Worm (Caenorhabditis elegans): ENCODE data around the gene best-15.

Gene best-15

ce11 chrIV:10815950-10816349 lies 16.1 kb downstream of the best-15 start:
- TF ChIP-seq ekl-4 (GFP tag; IDR thresholded peaks at IDR 0.05): no peak
- TF ChIP-seq lin-26 (GFP tag; IDR thresholded peaks at IDR 0.05): 0 out of 2 replicates have a peak, but pooled peaks have one; percentile 21
- TF ChIP-seq ceh-58 (GFP tag; IDR thresholded peaks at IDR 0.05): no peak

ce11 chrIV:10812099-10812498 lies 19.9 kb downstream of the best-15 start, which contains the start of gene miz-1:
TSS of gene miz-1 (plus strand) at chrIV:10812399.
- no peak for TF ChIP-seq ceh-58 (GFP tag; IDR thresholded peaks at IDR 0.05)
- TF ChIP-seq efl-1 (GFP tag; optimal IDR thresholded peaks at IDR 0.05): no peak
- no peak for TF ChIP-seq attf-3 (GFP tag; conservative IDR thresholded peaks at IDR 0.05)
- no peak for TF ChIP-seq F39B2.1 (GFP tag; IDR thresholded peaks at IDR 0.05)
- no peak for TF ChIP-seq akir-1 (GFP tag; optimal IDR thresholded peaks at IDR 0.05)
- no peak for TF ChIP-seq ekl-4 (GFP tag; IDR thresholded peaks at IDR 0.05)
- TF ChIP-seq ceh-79 (tag; optimal IDR thresholded peaks at IDR 0.05): no peak
- TF ChIP-seq nhr-80 (tag; optimal IDR thresholded peaks at IDR 0.05): no peak

- TF ChIP-seq fkh-3 (tag; optimal IDR thresholded peaks at IDR 0.05): no peak
- no peak for TF ChIP-seq lin-26 (GFP tag; IDR thresholded peaks at IDR 0.05)
- no peak for TF ChIP-seq zim-3 (tag; optimal IDR thresholded peaks at IDR 0.05)
- no peak for TF ChIP-seq rcor-1 (GFP tag; IDR thresholded peaks at IDR 0.05)
- TF ChIP-seq ets-4 (GFP tag; optimal IDR thresholded peaks at IDR 0.05): no peak
- TF ChIP-seq snpc-1.1 (tag; optimal IDR thresholded peaks at IDR 0.05; ENCODE audit: insufficient read depth): no peak
- TF ChIP-seq lsy-27 (tag; optimal IDR thresholded peaks at IDR 0.05; ENCODE audit: borderline replicate concordance, insufficient read depth): no peak
- no peak for TF ChIP-seq aptf-3 (GFP tag; IDR thresholded peaks at IDR 0.05)
- no peak for TF ChIP-seq ceh-58 (GFP tag; IDR thresholded peaks at IDR 0.05)
- TF ChIP-seq dox-1 (GFP tag; IDR thresholded peaks at IDR 0.05): no peak
- TF ChIP-seq tbp1 (GFP tag; optimal IDR thresholded peaks at IDR 0.05): no peak
- TF ChIP-seq ztf-3 (GFP tag; optimal IDR thresholded peaks at IDR 0.05): no peak
- no peak for TF ChIP-seq snpc-1.3 (tag; optimal IDR thresholded peaks at IDR 0.05; ENCODE audit: insufficient read depth)
Observed at ce11 chrIV:10811388-10811787, 20.7 kb downstream of the best-15 start.

- TF ChIP-seq cebp-1 (GFP tag; IDR thresholded peaks at IDR 0.05) (no peak), cebp-1 (tag; optimal IDR thresholded peaks at IDR 0.05) (peak; percentile 25), nfyb-1 (GFP tag; IDR thresholded peaks at IDR 0.05) (0 out of 2 replicates have a peak, but pooled peaks have one; percentile 46), mcd-1 (GFP tag; IDR thresholded peaks at IDR 0.05) (no peak), nhr-80 (tag; optimal IDR thresholded peaks at IDR 0.05) (peak; percentile 55), rpc-1 (optimal IDR thresholded peaks at IDR 0.05) (no peak), rpc-1 (tag; optimal IDR thresholded peaks at IDR 0.05) (no peak)
Observed at ce11 chrIV:10810820-10811219, 21.2 kb downstream of the best-15 start.

DNA sequence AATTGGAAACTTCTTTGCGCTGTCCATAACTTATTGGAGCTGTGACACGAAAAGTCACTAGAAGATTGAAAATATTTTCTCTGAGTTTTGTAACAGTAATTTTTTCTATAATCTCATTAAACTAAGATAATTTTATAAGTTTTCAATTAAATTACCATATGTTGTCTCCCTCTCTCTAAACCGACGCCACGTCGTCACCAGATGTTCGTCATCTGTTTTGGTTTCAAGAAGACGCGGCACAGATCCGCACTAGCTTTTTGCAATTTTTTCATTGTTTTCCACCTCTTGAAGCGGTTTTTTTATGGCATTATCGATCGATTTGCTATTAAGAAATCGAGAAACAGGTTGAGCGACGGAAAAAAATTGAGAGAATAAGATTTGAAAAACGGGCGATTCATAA lies 28.1 kb downstream of the best-15 start:
- no peak for TF ChIP-seq snpc-1.1 (tag; optimal IDR thresholded peaks at IDR 0.05; ENCODE audit: insufficient read depth)
- no peak for TF ChIP-seq lin-54 (GFP tag; optimal IDR thresholded peaks at IDR 0.05)
- TF ChIP-seq pbrm-1 (GFP tag; IDR thresholded peaks at IDR 0.05): no peak
- TF ChIP-seq ztf-28 (GFP tag; IDR thresholded peaks at IDR 0.05): no peak
- no peak for TF ChIP-seq tbx-9 (tag; optimal IDR thresholded peaks at IDR 0.05; ENCODE audit: borderline replicate concordance)
- no peak for TF ChIP-seq B0261.1 (tag; optimal IDR thresholded peaks at IDR 0.05)
- no peak for TF ChIP-seq cebp-2 (GFP tag; IDR thresholded peaks at IDR 0.05)
- TF ChIP-seq him-1 (tag; optimal IDR thresholded peaks at IDR 0.05): no peak
- no peak for TF ChIP-seq ceh-79 (tag; optimal IDR thresholded peaks at IDR 0.05)
- TF ChIP-seq madf-6 (GFP tag; IDR thresholded peaks at IDR 0.05): no peak
- no peak for TF ChIP-seq nhr-80 (tag; optimal IDR thresholded peaks at IDR 0.05)
- TF ChIP-seq F57C9.4 (tag; optimal IDR thresholded peaks at IDR 0.05): no peak
- no peak for TF ChIP-seq F22D6.2 (tag; optimal IDR thresholded peaks at IDR 0.05)
- TF ChIP-seq Y79H2A.3 (GFP tag; conservative IDR thresholded peaks at IDR 0.05): no peak
- TF ChIP-seq rec-8 (tag; optimal IDR thresholded peaks at IDR 0.05): no peak
- no peak for TF ChIP-seq aptf-2 (GFP tag; conservative IDR thresholded peaks at IDR 0.05)
- no peak for TF ChIP-seq nfyb-1 (GFP tag; IDR thresholded peaks at IDR 0.05)
- TF ChIP-seq hmg-1.2 (GFP tag; IDR thresholded peaks at IDR 0.05): no peak
